Fruit fly (Drosophila melanogaster) whole organism, wandering third instar larva: ENCODE measurements around the gene Gr36a.

Experiments
- CrebA ChIP-seq: fragments of 200-800 bp; sonication (Bioruptor generic); optimal IDR thresholded peaks from 2 replicates; lab custom pipeline; 2016; ENCODE audit warnings: missing biosample characterization, mild to moderate bottlenecking, missing genetic modification characterization, borderline replicate concordance
- Dfd ChIP-seq: fragments of >200 bp; optimal IDR thresholded peaks from 2 replicates; lab custom pipeline; 2017; ENCODE audit warnings: missing biosample characterization, missing genetic modification characterization
- Dif ChIP-seq: fragments of 200-275, 200-300 bp; sonication (Bioruptor generic); optimal IDR thresholded peaks from 2 replicates; lab custom pipeline; 2018; ENCODE audit warnings: missing biosample characterization, missing genetic modification characterization; ENCODE audit not compliant: partially characterized antibody
- GATAd ChIP-seq: sonication (Bioruptor generic); optimal IDR thresholded peaks from 2 replicates; lab custom pipeline; 2016; ENCODE audit warnings: missing biosample characterization, missing genetic modification characterization
- HLH106 ChIP-seq: fragments of 200-800 bp; optimal IDR thresholded peaks from 3 replicates; lab custom pipeline; 2019; ENCODE audit warnings: missing biosample characterization, mild to moderate bottlenecking, missing genetic modification characterization, moderate library complexity
- Hr78 ChIP-seq: fragments of >200 bp; optimal IDR thresholded peaks from 2 replicates; lab custom pipeline; 2017; ENCODE audit warnings: missing biosample characterization, missing genetic modification characterization
- Hr83 ChIP-seq: fragments of 200-300 bp; sonication (Bioruptor generic); optimal IDR thresholded peaks from 2 replicates; lab custom pipeline; 2016; ENCODE audit warnings: missing biosample characterization, mild to moderate bottlenecking, missing genetic modification characterization, moderate library complexity; ENCODE audit not compliant: poor library complexity, severe bottlenecking
- Jra ChIP-seq: sonication (Bioruptor generic); optimal IDR thresholded peaks from 2 replicates; lab custom pipeline; 2016; ENCODE audit warnings: missing biosample characterization, missing genetic modification characterization
- N ChIP-seq: fragments of >200 bp; optimal IDR thresholded peaks from 2 replicates; lab custom pipeline; 2018; ENCODE audit warnings: missing biosample characterization, missing external identifiers, missing genetic modification characterization
- Rel ChIP-seq, 2 experiments: fragments of 200-800 bp; sonication (Bioruptor generic) in 1 of 2; optimal IDR thresholded peaks; 2 replicates in 1 of 2; 3 replicates in 1 of 2; lab custom pipeline; 2016 to 2019; ENCODE audit warnings: mild to moderate bottlenecking in 2 of 2, missing biosample characterization in 2 of 2, missing genetic modification characterization in 2 of 2, moderate library complexity in 1 of 2
- dl ChIP-seq, 2 experiments: fragments of 175-275, 200-275 bp in 1 of 2; fragments of 200-275 bp in 1 of 2; sonication (Bioruptor generic); optimal IDR thresholded peaks; lab custom pipeline; 2018; ENCODE audit warnings: mild to moderate bottlenecking in 2 of 2, missing biosample characterization in 2 of 2, missing genetic modification characterization in 2 of 2, moderate library complexity in 2 of 2; ENCODE audit not compliant: partially characterized antibody in 2 of 2, insufficient read depth in 1 of 2
- dmrt93B ChIP-seq: fragments of 200-800 bp; sonication (Bioruptor generic); optimal IDR thresholded peaks from 2 replicates; lab custom pipeline; 2018; ENCODE audit warnings: missing biosample characterization, mild to moderate bottlenecking, missing genetic modification characterization
- ey ChIP-seq: fragments of 200-800 bp; sonication (Bioruptor generic); optimal IDR thresholded peaks from 2 replicates; lab custom pipeline; 2016; ENCODE audit warnings: missing biosample characterization, missing genetic modification characterization
- fru ChIP-seq: fragments of 200-800 bp; sonication (Bioruptor generic); optimal IDR thresholded peaks from 3 replicates; lab custom pipeline; 2016; ENCODE audit warnings: missing biosample characterization, mild to moderate bottlenecking, missing genetic modification characterization
- jim ChIP-seq: fragments of 175-275, 200-325 bp; sonication (Bioruptor generic); optimal IDR thresholded peaks from 2 replicates; lab custom pipeline; 2016; ENCODE audit warnings: missing biosample characterization, mild to moderate bottlenecking, missing genetic modification characterization
- lola ChIP-seq: fragments of >200 bp; optimal IDR thresholded peaks from 2 replicates; lab custom pipeline; 2017; ENCODE audit warnings: missing biosample characterization, missing genetic modification characterization
- psq ChIP-seq: fragments of 200-800 bp; sonication (Bioruptor generic); optimal IDR thresholded peaks from 3 replicates; lab custom pipeline; 2017; ENCODE audit warnings: missing biosample characterization, mild to moderate bottlenecking, missing genetic modification characterization, moderate library complexity
- sage ChIP-seq: fragments of 200-800 bp; sonication (Bioruptor generic); optimal IDR thresholded peaks from 2 replicates; lab custom pipeline; 2016; ENCODE audit warnings: missing biosample characterization, mild to moderate bottlenecking, missing genetic modification characterization
- usp ChIP-seq: fragments of >200 bp; optimal IDR thresholded peaks from 2 replicates; lab custom pipeline; 2017; ENCODE audit warnings: missing biosample characterization, missing genetic modification characterization
- woc ChIP-seq: sonication (Bioruptor generic); optimal IDR thresholded peaks from 2 replicates; lab custom pipeline; 2016; ENCODE audit warnings: missing biosample characterization, mild to moderate bottlenecking, missing genetic modification characterization

The Gr36a gene

dm6 chr2L:17223493-17223892 is 47.1 kb downstream of the Gr36a start:
- TF ChIP-seq fru (GFP tag; lab: Kevin White, UChicago) (no peak), woc (no peak), CrebA (GFP tag; lab: Kevin White, UChicago) (no peak), GATAd (no peak), Jra (GFP tag; lab: Kevin White, UChicago) (no peak), lola (no peak), psq (GFP tag; lab: Kevin White, UChicago) (no peak), ey (GFP tag; lab: Kevin White, UChicago) (no peak), N (GFP tag; lab: Kevin White, UChicago) (no peak)
- TF ChIP-seq, all 38 proteins: peak for 0

DNA sequence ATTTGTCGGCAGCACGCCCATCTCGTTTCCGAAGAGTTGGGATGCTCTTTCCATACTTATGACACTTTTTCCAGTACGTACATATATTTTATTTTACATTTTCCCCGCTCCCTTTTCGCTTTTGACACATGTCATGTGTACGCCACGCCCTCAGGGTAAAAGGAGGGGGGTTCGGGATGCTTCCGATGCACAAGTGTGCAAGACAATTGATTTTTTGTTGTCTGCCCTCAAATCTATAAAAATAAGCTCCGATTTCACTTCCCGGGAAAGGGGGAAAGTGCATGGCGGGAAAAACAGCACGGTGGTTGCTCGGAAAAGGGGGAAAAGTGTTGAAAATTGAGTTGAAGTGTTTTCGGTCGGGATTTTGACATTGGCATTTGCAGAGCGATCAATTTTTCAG is 50.7 kb downstream of the Gr36a start:
- TF ChIP-seq Rel (GFP tag; optimal IDR thresholded peaks at IDR 0.05; lab: Kevin White, UChicago) = no peak
- TF ChIP-seq Rel (tag; optimal IDR thresholded peaks at IDR 0.05; lab: Kevin White, UChicago) = no peak
- no peak for TF ChIP-seq woc
- TF ChIP-seq dl (GFP tag; optimal IDR thresholded peaks at IDR 0.05; lab: Kevin White, UChicago; ENCODE audit: insufficient read depth in 1 of 2, partially characterized antibody in 2 of 2) = no peak
- TF ChIP-seq Dfd (GFP tag; lab: Kevin White, UChicago) = no peak
- no peak for TF ChIP-seq Dif (GFP tag; lab: Kevin White, UChicago)
- TF ChIP-seq dmrt93B = no peak
- TF ChIP-seq sage = no peak
- no peak for TF ChIP-seq jim (GFP tag; lab: Kevin White, UChicago)
- TF ChIP-seq Hr78 (GFP tag; lab: Kevin White, UChicago) = no peak
- TF ChIP-seq usp (GFP tag; lab: Kevin White, UChicago) = no peak
- TF ChIP-seq Jra (GFP tag; lab: Kevin White, UChicago) = no peak
- no peak for TF ChIP-seq HLH106 (tag; lab: Kevin White, UChicago)
- no peak for TF ChIP-seq Hr83 (GFP tag; lab: Kevin White, UChicago)
